Fruit fly (Drosophila melanogaster) whole organism, embryonic: ENCODE data around the gene ssp.

ENCODE experiments used
- B-H2 ChIP-seq: fragments of 200-800 bp; sonication (Bioruptor generic); optimal IDR thresholded peaks from 2 replicates; lab custom pipeline; 2018; ENCODE audit warnings: missing biosample characterization, mild to moderate bottlenecking, missing genetic modification characterization
- CG10321 ChIP-seq: fragments of 200-800 bp; sonication (Bioruptor generic); IDR thresholded peaks from 2 replicates; pipeline ENCODE4 v1.3.6; 2022; ENCODE audit warnings: missing biosample characterization, missing genetic modification characterization
- CG10979 ChIP-seq: fragments of 200-800 bp; sonication (Bioruptor generic); optimal IDR thresholded peaks from 2 replicates; lab custom pipeline; 2018; ENCODE audit warnings: missing biosample characterization, mild to moderate bottlenecking, missing genetic modification characterization, moderate library complexity
- CG11398 ChIP-seq: fragments of 200-800 bp; sonication (Bioruptor generic); optimal IDR thresholded peaks from 2 replicates; lab custom pipeline; 2016; ENCODE audit warnings: missing biosample characterization, missing genetic modification characterization
- CG12155 ChIP-seq: fragments of 200-800 bp; sonication (Bioruptor generic); optimal IDR thresholded peaks from 3 replicates; lab custom pipeline; 2016; ENCODE audit warnings: missing biosample characterization, missing genetic modification characterization
- CG13775 ChIP-seq: fragments of 200-800 bp; sonication (Bioruptor generic); optimal IDR thresholded peaks from 3 replicates; lab custom pipeline; 2017; ENCODE audit warnings: missing biosample characterization, mild to moderate bottlenecking, missing genetic modification characterization
- CG14710 ChIP-seq: fragments of 200-800 bp; sonication (Bioruptor generic); optimal IDR thresholded peaks from 3 replicates; lab custom pipeline; 2019; ENCODE audit warnings: missing biosample characterization, mild to moderate bottlenecking, missing genetic modification characterization, moderate library complexity
- CG15269 ChIP-seq: fragments of 200-800 bp; sonication (Bioruptor generic); optimal IDR thresholded peaks from 2 replicates; lab custom pipeline; 2018; ENCODE audit warnings: missing biosample characterization, mild to moderate bottlenecking, missing genetic modification characterization, moderate library complexity
- CG16815 ChIP-seq: fragments of 200-800 bp; sonication (Bioruptor generic); optimal IDR thresholded peaks from 3 replicates; lab custom pipeline; 2017; ENCODE audit warnings: missing biosample characterization, mild to moderate bottlenecking, missing genetic modification characterization
- CG17359 ChIP-seq: fragments of 200-800 bp; sonication (Bioruptor generic); optimal IDR thresholded peaks from 3 replicates; lab custom pipeline; 2018; ENCODE audit warnings: missing biosample characterization, mild to moderate bottlenecking, missing genetic modification characterization, moderate library complexity
- CG17385 ChIP-seq: fragments of 200-800 bp; sonication (Bioruptor generic); optimal IDR thresholded peaks from 3 replicates; lab custom pipeline; 2018; ENCODE audit warnings: missing biosample characterization, mild to moderate bottlenecking, missing genetic modification characterization
- CG17829 ChIP-seq: fragments of 200-800 bp; optimal IDR thresholded peaks from 2 replicates; lab custom pipeline; 2019; ENCODE audit warnings: missing biosample characterization, mild to moderate bottlenecking, missing genetic modification characterization, moderate library complexity
- CG18262 ChIP-seq: fragments of 200-800 bp; optimal IDR thresholded peaks from 3 replicates; lab custom pipeline; 2019; ENCODE audit warnings: missing biosample characterization, mild to moderate bottlenecking, missing genetic modification characterization, moderate library complexity
- CG33557 ChIP-seq: fragments of 200-800 bp; sonication (Bioruptor generic); optimal IDR thresholded peaks from 2 replicates; lab custom pipeline; 2019; ENCODE audit warnings: missing biosample characterization, mild to moderate bottlenecking, missing genetic modification characterization, moderate library complexity
- CG4360 ChIP-seq: fragments of 200-800 bp; sonication (Bioruptor generic); IDR thresholded peaks from 2 replicates; pipeline ENCODE4 v1.3.6; 2022; ENCODE audit warnings: missing biosample characterization, missing genetic modification characterization
- CG4707 ChIP-seq: fragments of 200-800 bp; sonication (Bioruptor generic); optimal IDR thresholded peaks from 2 replicates; lab custom pipeline; 2018; ENCODE audit warnings: missing biosample characterization, mild to moderate bottlenecking, missing genetic modification characterization, moderate library complexity
- CG4854 ChIP-seq: fragments of 200-800 bp; sonication (Bioruptor generic); optimal IDR thresholded peaks from 2 replicates; lab custom pipeline; 2016; ENCODE audit warnings: missing biosample characterization, missing genetic modification characterization, inconsistent platforms
- CG6654 ChIP-seq: fragments of 200-800 bp; sonication (Bioruptor generic); optimal IDR thresholded peaks from 2 replicates; lab custom pipeline; 2017; ENCODE audit warnings: missing biosample characterization, mild to moderate bottlenecking, missing genetic modification characterization
- CG6813 ChIP-seq: fragments of 200-800 bp; sonication (Bioruptor generic); optimal IDR thresholded peaks from 2 replicates; lab custom pipeline; 2017; ENCODE audit warnings: missing biosample characterization, missing genetic modification characterization, mild to moderate bottlenecking, moderate library complexity, missing genetic modification reagents
- CG7556 ChIP-seq: fragments of 200-800 bp; sonication (Bioruptor generic); optimal IDR thresholded peaks from 2 replicates; lab custom pipeline; 2017; ENCODE audit warnings: missing biosample characterization, mild to moderate bottlenecking, missing genetic modification characterization
- CG9727 ChIP-seq: fragments of 200-800 bp; sonication (Bioruptor generic); optimal IDR thresholded peaks from 3 replicates; lab custom pipeline; 2017; ENCODE audit warnings: missing biosample characterization, mild to moderate bottlenecking, missing genetic modification characterization
- Dbx ChIP-seq: fragments of 200-800 bp; sonication (Bioruptor generic); IDR thresholded peaks from 3 replicates; pipeline ENCODE4 v1.3.6; 2022; ENCODE audit warnings: missing biosample characterization, missing genetic modification characterization
- HLHmδ ChIP-seq: fragments of 200-800 bp; sonication (Bioruptor generic); optimal IDR thresholded peaks from 2 replicates; lab custom pipeline; 2018; ENCODE audit warnings: missing biosample characterization, mild to moderate bottlenecking, missing genetic modification characterization, moderate library complexity
- Hr51 ChIP-seq, 2 experiments: fragments of 200-800 bp; sonication (Bioruptor generic); optimal IDR thresholded peaks; 2 replicates in 1 of 2; 3 replicates in 1 of 2; lab custom pipeline; 2016 to 2018; ENCODE audit warnings: missing biosample characterization in 2 of 2, missing genetic modification characterization in 2 of 2, mild to moderate bottlenecking in 1 of 2, moderate library complexity in 1 of 2
- Med ChIP-seq: fragments of 200-800 bp; sonication (Bioruptor generic); peaks from one replicate; lab custom pipeline; 2016; ENCODE audit warnings: missing biosample characterization, missing genetic modification characterization, mild to moderate bottlenecking, inconsistent platforms, moderate library complexity
- Six4 ChIP-seq: fragments of 200-800 bp; sonication (Bioruptor generic); optimal IDR thresholded peaks from 2 replicates; lab custom pipeline; 2016; ENCODE audit warnings: missing biosample characterization, missing genetic modification characterization
- Sox100B ChIP-seq: fragments of 200-800 bp; sonication (Bioruptor generic); optimal IDR thresholded peaks from 3 replicates; lab custom pipeline; 2018; ENCODE audit warnings: missing biosample characterization, mild to moderate bottlenecking, missing genetic modification characterization
- Sox102F ChIP-seq: fragments of 200-800 bp; sonication (Bioruptor generic); optimal IDR thresholded peaks from 2 replicates; lab custom pipeline; 2018; ENCODE audit warnings: missing biosample characterization, mild to moderate bottlenecking, missing genetic modification characterization, moderate library complexity
- Usf ChIP-seq: fragments of 200-800 bp; sonication (Bioruptor generic); optimal IDR thresholded peaks from 2 replicates; lab custom pipeline; 2017; ENCODE audit warnings: missing genotype, missing biosample characterization, missing genetic modification characterization
- ap ChIP-seq: fragments of 200-800 bp; sonication (Bioruptor generic); IDR thresholded peaks from 2 replicates; pipeline ENCODE4 v1.3.6; 2022; ENCODE audit warnings: missing biosample characterization, missing genetic modification characterization
- ase ChIP-seq: fragments of 200-800 bp; sonication (Bioruptor generic); IDR thresholded peaks from 3 replicates; pipeline ENCODE4 v1.3.6; 2022; ENCODE audit warnings: missing biosample characterization, missing genetic modification characterization
- bowl ChIP-seq: fragments of 200-800 bp; sonication (Bioruptor generic); IDR thresholded peaks from 2 replicates; pipeline ENCODE4 v1.3.6; 2022; ENCODE audit warnings: missing biosample characterization, missing genetic modification characterization
- cg ChIP-seq: fragments of 200-800 bp; sonication (Bioruptor generic); optimal IDR thresholded peaks from 3 replicates; lab custom pipeline; 2019; ENCODE audit warnings: missing biosample characterization, mild to moderate bottlenecking, missing genetic modification characterization, moderate library complexity
- ci ChIP-seq: fragments of 200-800 bp; sonication (Bioruptor generic); IDR thresholded peaks from 3 replicates; pipeline ENCODE4 v1.3.6; 2022; ENCODE audit warnings: missing biosample characterization, missing genetic modification characterization
- corto ChIP-seq: fragments of 200-800 bp; sonication (Bioruptor generic); optimal IDR thresholded peaks from 2 replicates; lab custom pipeline; 2016; ENCODE audit warnings: missing biosample characterization, mild to moderate bottlenecking, missing genetic modification characterization, moderate library complexity
- crol ChIP-seq: fragments of 200-800 bp; sonication (Bioruptor generic); IDR thresholded peaks from 2 replicates; pipeline ENCODE4 v1.3.6; 2022; ENCODE audit warnings: missing biosample characterization, missing genetic modification characterization
- dm ChIP-seq: fragments of 200-800 bp; sonication (Bioruptor generic); optimal IDR thresholded peaks from 3 replicates; lab custom pipeline; 2016; ENCODE audit warnings: missing biosample characterization, missing genetic modification characterization
- dmrt99B ChIP-seq: fragments of 200-800 bp; sonication (Bioruptor generic); optimal IDR thresholded peaks from 2 replicates; lab custom pipeline; 2018; ENCODE audit warnings: missing biosample characterization, mild to moderate bottlenecking, missing genetic modification characterization, moderate library complexity
- eve ChIP-seq, 2 experiments: fragments of >200 bp; optimal IDR thresholded peaks; 2 replicates each; lab custom pipeline; 2017; ENCODE audit warnings: missing biosample characterization in 2 of 2, missing genetic modification characterization in 2 of 2
- fd102C ChIP-seq: fragments of 200-800 bp; sonication (Bioruptor generic); optimal IDR thresholded peaks from 2 replicates; lab custom pipeline; 2018; ENCODE audit warnings: missing biosample characterization, mild to moderate bottlenecking, missing genetic modification characterization, moderate library complexity
- jing ChIP-seq: fragments of 200-800 bp; sonication (Bioruptor generic); optimal IDR thresholded peaks from 2 replicates; lab custom pipeline; 2018; ENCODE audit warnings: missing biosample characterization, mild to moderate bottlenecking, missing genetic modification characterization
- oc ChIP-seq: fragments of 200-800 bp; sonication (Bioruptor generic); optimal IDR thresholded peaks from 2 replicates; lab custom pipeline; 2018; ENCODE audit warnings: missing biosample characterization, mild to moderate bottlenecking, missing genetic modification characterization, moderate library complexity
- pb ChIP-seq: fragments of 200-800 bp; sonication (Bioruptor generic); optimal IDR thresholded peaks from 3 replicates; lab custom pipeline; 2016; ENCODE audit warnings: missing biosample characterization, missing genetic modification characterization
- peb ChIP-seq: fragments of 200-800 bp; sonication (Bioruptor generic); IDR thresholded peaks from 2 replicates; pipeline ENCODE4 v1.3.6; 2022; ENCODE audit warnings: missing biosample characterization, missing genetic modification characterization
- phol ChIP-seq: fragments of 200-800 bp; sonication (Bioruptor generic); optimal IDR thresholded peaks from 3 replicates; lab custom pipeline; 2018; ENCODE audit warnings: missing biosample characterization, mild to moderate bottlenecking, missing genetic modification characterization, moderate library complexity
- sc ChIP-seq, 3 experiments: fragments of >200 bp in 2 of 3; fragments of 200-800 bp in 1 of 3; sonication (Bioruptor generic) in 1 of 3; optimal IDR thresholded peaks; 2 replicates in 2 of 3; 3 replicates in 1 of 3; lab custom pipeline; 2017; ENCODE audit warnings: mild to moderate bottlenecking in 1 of 3, missing biosample characterization in 1 of 3, missing genetic modification characterization in 1 of 3, missing genetic modification reagents in 1 of 3
- sr ChIP-seq: fragments of 200-800 bp; sonication (Bioruptor generic); IDR thresholded peaks from 3 replicates; pipeline ENCODE4 v1.3.6; 2022; ENCODE audit warnings: missing biosample characterization, missing genetic modification characterization
- vvl ChIP-seq: fragments of 200-800 bp; sonication (Bioruptor generic); IDR thresholded peaks from 2 replicates; pipeline ENCODE4 v1.3.6; 2022; ENCODE audit warnings: missing biosample characterization, missing genetic modification characterization

Gene ssp

DNA sequence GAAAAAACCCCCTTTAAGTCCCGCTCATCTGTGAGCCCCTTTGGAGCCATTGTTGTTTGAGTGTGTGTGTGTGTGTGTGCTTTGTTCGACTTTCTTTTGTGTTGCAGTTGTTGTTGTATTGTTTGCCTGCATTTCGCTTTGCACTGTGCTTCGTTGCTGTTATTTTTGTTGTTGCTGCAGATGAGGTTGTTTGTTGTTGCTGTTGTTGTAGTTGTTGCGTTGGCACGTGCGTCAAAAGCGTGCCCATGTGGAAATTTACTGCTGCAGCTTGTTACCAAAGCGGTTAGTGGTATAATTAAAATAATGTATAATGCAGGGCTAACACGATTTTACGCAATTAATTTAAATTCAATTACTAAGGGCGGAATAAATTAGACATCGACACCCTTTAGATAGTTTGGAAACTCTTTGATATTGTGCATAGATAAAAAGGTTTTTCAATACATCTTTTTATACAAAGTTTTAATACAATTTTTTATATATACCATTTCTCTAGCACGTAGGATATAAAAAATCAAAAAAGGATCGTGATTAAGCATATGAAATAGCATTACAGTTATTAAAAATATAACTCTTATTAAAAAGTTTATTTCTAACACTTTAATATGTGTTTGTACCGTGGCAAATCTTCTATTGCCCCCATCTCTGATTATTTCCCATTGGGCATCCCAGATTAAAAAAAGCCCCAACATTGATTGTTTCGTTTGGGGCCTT is 27.7 kb upstream of the ssp start (continued):
- TF ChIP-seq jing (GFP tag; lab: Kevin White, UChicago) (no peak), Sox102F (GFP tag; lab: Kevin White, UChicago) (peak; percentile 31), CG9727 (no peak), B-H2 (no peak), sr (GFP tag; lab: Robert Waterston, UW) (0 out of 3 replicates have a peak, but pooled peaks have one; percentile 21), eve (GFP tag; optimal IDR thresholded peaks at IDR 0.05; lab: Kevin White, UChicago) (peak in 1 of 2 experiments; percentile 47), ap (GFP tag; lab: Robert Waterston, UW) (0 out of 2 replicates have a peak, but pooled peaks have one; percentile 8), Usf (no peak), CG33557 (GFP tag; lab: Kevin White, UChicago) (no peak), CG6654 (no peak), oc (tag; lab: Kevin White, UChicago) (peak; percentile 93), Hr51 (GFP tag; optimal IDR thresholded peaks at IDR 0.05; lab: Kevin White, UChicago) (peak in 1 of 2 experiments; percentile 13), cg (GFP tag; lab: Kevin White, UChicago) (peak; percentile 75), fd102C (GFP tag; lab: Kevin White, UChicago) (no peak), CG4707 (GFP tag; lab: Kevin White, UChicago) (no peak), pb (no peak), dmrt99B (peak; percentile 26), ase (no peak), corto (GFP tag; lab: Kevin White, UChicago) (no peak), Med (GFP tag; lab: Kevin White, UChicago) (peak; percentile 72), CG7556 (GFP tag; lab: Kevin White, UChicago) (no peak), vvl (peak; percentile 71), Six4 (GFP tag; lab: Kevin White, UChicago) (no peak), CG12155 (GFP tag; lab: Kevin White, UChicago) (no peak), CG6813 (GFP tag; lab: Kevin White, UChicago) (no peak), CG17359 (tag; lab: Kevin White, UChicago) (peak; percentile 13), CG10321 (GFP tag; lab: Robert Waterston, UW) (no peak), bowl (GFP tag; lab: Robert Waterston, UW) (no peak), CG16815 (no peak), crol (GFP tag; lab: Robert Waterston, UW) (peak; percentile 72; the same call in 1 of the 2 replicates), CG17385 (no peak), CG14710 (peak; percentile 9), CG15269 (tag; lab: Kevin White, UChicago) (peak; percentile 6), Sox100B (GFP tag; lab: Kevin White, UChicago) (peak; percentile 31), CG11398 (GFP tag; lab: Kevin White, UChicago) (no peak), ci (peak; percentile 64; the same call in 2 of the 3 replicates), CG10979 (tag; lab: Kevin White, UChicago) (peak; percentile 9), CG17829 (tag; lab: Kevin White, UChicago) (peak; percentile 12), Dbx (GFP tag; lab: Robert Waterston, UW) (no peak), CG4854 (GFP tag; lab: Kevin White, UChicago) (no peak), CG13775 (GFP tag; lab: Kevin White, UChicago) (no peak), HLHmδ (peak; percentile 77), CG18262 (tag; lab: Kevin White, UChicago) (peak; percentile 94), CG4360 (peak; percentile 99), peb (no peak), sc (optimal IDR thresholded peaks at IDR 0.05; lab: Kevin White, UChicago) (no peak), sc (GFP tag; optimal IDR thresholded peaks at IDR 0.05; lab: Kevin White, UChicago) (no peak), dm (GFP tag; lab: Kevin White, UChicago) (peak; percentile 19), phol (tag; lab: Kevin White, UChicago) (peak; percentile 34)
